Worm (Caenorhabditis elegans) whole organism, young adult: ENCODE measurements around the gene vab-23.

Source experiments
- ceh-79 ChIP-seq: sonication (generic microtip); optimal IDR thresholded peaks from 2 replicates; lab custom pipeline; 2017; ENCODE audit warnings: mild to moderate bottlenecking, missing genetic modification characterization, missing compliant biosample characterization
- ceh-91 ChIP-seq: fragments of 200-800 bp; sonication (Bioruptor generic); IDR thresholded peaks from 2 replicates; pipeline ENCODE4 v1.3.6; 2022; ENCODE audit warnings: missing genetic modification reagents, missing genetic modification characterization, missing compliant biosample characterization
- ekl-4 ChIP-seq: fragments of 200-800 bp; sonication (Bioruptor generic); IDR thresholded peaks from 2 replicates; pipeline ENCODE4 v1.3.6; 2022; ENCODE audit warnings: missing genetic modification reagents, missing genetic modification characterization, missing compliant biosample characterization
- gei-17 ChIP-seq: fragments of 200-800 bp; sonication (Bioruptor generic); optimal IDR thresholded peaks from 2 replicates; lab custom pipeline; 2018; ENCODE audit warnings: mild to moderate bottlenecking, missing genetic modification characterization, missing compliant biosample characterization

- TF ChIP-seq gei-17 = no peak
- no peak for TF ChIP-seq ceh-91 (GFP tag; lab: Robert Waterston, UW)
- no peak for TF ChIP-seq ceh-79 (tag; lab: Kevin White, UChicago)
- no peak for TF ChIP-seq ekl-4 (GFP tag; lab: Robert Waterston, UW)
These were observed 32.1 kb downstream of the vab-23 start for ce11 chrII:11868893-11869292.
